Worm (Caenorhabditis elegans) whole organism, L4/young adult: ENCODE measurements around the gene C17B7.15.

Source experiments
- W03F9.2 ChIP-seq: fragments of 150-350 bp; optimal IDR thresholded peaks from 2 replicates; lab custom pipeline; 2014; ENCODE audit warnings: missing biosample characterization, missing genetic modification characterization
- dao-5 ChIP-seq: sonication (generic microtip); optimal IDR thresholded peaks from 2 replicates; lab custom pipeline; 2016; ENCODE audit warnings: missing genotype, missing genetic modification characterization, moderate library complexity, missing compliant biosample characterization
- him-1 ChIP-seq: sonication (generic microtip); optimal IDR thresholded peaks from 2 replicates; lab custom pipeline; 2016; ENCODE audit warnings: missing genotype, missing genetic modification reagents, missing genetic modification characterization, missing compliant biosample characterization

DNA sequence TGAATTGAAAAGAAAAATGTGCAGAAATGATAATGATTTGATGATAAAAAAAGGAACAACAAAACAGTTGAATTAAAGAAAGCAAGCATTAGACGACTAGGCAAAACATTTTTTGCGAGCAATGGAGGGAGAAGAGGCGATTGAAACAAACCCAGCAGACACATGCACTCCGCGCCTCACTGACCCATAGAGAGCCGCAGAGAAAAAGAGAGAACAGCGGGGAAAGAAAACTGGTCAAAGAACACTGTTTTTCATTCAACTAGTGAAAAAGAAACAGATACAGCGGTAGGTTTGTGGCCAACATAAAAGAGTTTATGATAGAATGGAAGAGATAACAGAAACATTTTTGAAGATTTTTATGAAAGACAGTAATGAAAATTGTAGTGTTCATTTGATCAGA lies 38.3 kb downstream of the C17B7.15 start:
- no peak for TF ChIP-seq W03F9.2
- no peak for TF ChIP-seq him-1 (tag; lab: Kevin White, UChicago)
- no peak for TF ChIP-seq dao-5 (tag; lab: Kevin White, UChicago)
